Worm (Caenorhabditis elegans) whole organism, L2 larva: ENCODE data around the gene sshk-1.

Experiments used
- C34F6.9 ChIP-seq: fragments of 150-350 bp; optimal IDR thresholded peaks from 2 replicates; lab custom pipeline; 2014; ENCODE audit warnings: missing biosample characterization, missing genetic modification characterization
- F13H6.1 ChIP-seq: sonication (generic microtip); optimal IDR thresholded peaks from 2 replicates; lab custom pipeline; 2016; ENCODE audit warnings: missing genetic modification characterization, missing compliant biosample characterization
- R02D3.7 ChIP-seq: fragments of 150-350 bp; optimal IDR thresholded peaks from 2 replicates; lab custom pipeline; 2014; ENCODE audit warnings: missing biosample characterization, missing genetic modification characterization
- ZK546.5 ChIP-seq: sonication (generic microtip); optimal IDR thresholded peaks from 2 replicates; lab custom pipeline; 2017; ENCODE audit warnings: missing biosample characterization, missing genetic modification characterization
- alr-1 ChIP-seq: fragments of 150-350 bp; optimal IDR thresholded peaks from 2 replicates; lab custom pipeline; 2014; ENCODE audit warnings: missing biosample characterization, missing genetic modification characterization
- aly-2 ChIP-seq: fragments of 150-350 bp; optimal IDR thresholded peaks from 2 replicates; lab custom pipeline; 2014; ENCODE audit warnings: missing biosample characterization, missing genetic modification characterization
- ama-1 ChIP-seq: fragments of 150-350 bp; optimal IDR thresholded peaks from 2 replicates; lab custom pipeline; 2018; ENCODE audit warnings: inconsistent platforms
- blmp-1 ChIP-seq: sonication (generic microtip); optimal IDR thresholded peaks from 2 replicates; lab custom pipeline; 2017; ENCODE audit warnings: missing genetic modification characterization, mild to moderate bottlenecking, missing compliant biosample characterization, antibody characterized with exemption, moderate library complexity; ENCODE audit not compliant: insufficient read depth
- ceh-82 ChIP-seq: fragments of 150-350 bp; optimal IDR thresholded peaks from 2 replicates; lab custom pipeline; 2014; ENCODE audit warnings: missing biosample characterization, missing genetic modification characterization
- crh-2 ChIP-seq: sonication (generic microtip); optimal IDR thresholded peaks from 2 replicates; lab custom pipeline; 2017; ENCODE audit warnings: missing biosample characterization, missing genetic modification characterization
- dmd-4 ChIP-seq: sonication (generic microtip); optimal IDR thresholded peaks from 2 replicates; lab custom pipeline; 2017; ENCODE audit warnings: missing biosample characterization, missing genetic modification characterization
- fos-1 ChIP-seq: fragments of 150-350 bp; optimal IDR thresholded peaks from 2 replicates; lab custom pipeline; 2014; ENCODE audit warnings: missing biosample characterization, missing genetic modification characterization
- gmeb-1 ChIP-seq: fragments of 150-350 bp; optimal IDR thresholded peaks from 2 replicates; lab custom pipeline; 2014; ENCODE audit warnings: missing biosample characterization, missing genetic modification characterization
- lin-13 ChIP-seq: fragments of 150-350 bp; optimal IDR thresholded peaks from 2 replicates; lab custom pipeline; 2014; ENCODE audit warnings: missing biosample characterization, missing genetic modification reagents, missing genetic modification characterization
- lin-39 ChIP-seq: fragments of 150-350 bp; optimal IDR thresholded peaks from 2 replicates; lab custom pipeline; 2014; ENCODE audit warnings: missing biosample characterization, missing genetic modification reagents, missing genetic modification characterization
- lsy-2 ChIP-seq, 2 experiments: fragments of 150-350 bp in 1 of 2; sonication (generic microtip) in 1 of 2; optimal IDR thresholded peaks; 2 replicates each; lab custom pipeline; 2014 to 2017; ENCODE audit warnings: missing biosample characterization in 2 of 2, missing genetic modification characterization in 2 of 2
- mbf-1 ChIP-seq: sonication (generic microtip); optimal IDR thresholded peaks from 2 replicates; lab custom pipeline; 2017; ENCODE audit warnings: missing biosample characterization, missing genetic modification characterization
- nhr-11 ChIP-seq: fragments of 150-350 bp; optimal IDR thresholded peaks from 2 replicates; lab custom pipeline; 2014; ENCODE audit warnings: missing biosample characterization, missing genetic modification characterization
- nhr-12 ChIP-seq: fragments of 150-350 bp; optimal IDR thresholded peaks from 2 replicates; lab custom pipeline; 2014; ENCODE audit warnings: missing biosample characterization, missing genetic modification characterization
- nhr-129 ChIP-seq: fragments of 150-350 bp; optimal IDR thresholded peaks from 2 replicates; lab custom pipeline; 2014; ENCODE audit warnings: missing biosample characterization, missing genetic modification characterization
- nhr-21 ChIP-seq: fragments of 150-350 bp; optimal IDR thresholded peaks from 2 replicates; lab custom pipeline; 2014; ENCODE audit warnings: missing biosample characterization, missing genetic modification characterization
- nhr-237 ChIP-seq: fragments of 150-350 bp; optimal IDR thresholded peaks from 2 replicates; lab custom pipeline; 2014; ENCODE audit warnings: missing biosample characterization, missing genetic modification characterization
- skn-1 ChIP-seq: sonication (generic microtip); optimal IDR thresholded peaks from 2 replicates; lab custom pipeline; 2017; ENCODE audit warnings: missing biosample characterization, missing genetic modification characterization
- sma-3 ChIP-seq: sonication (generic microtip); optimal IDR thresholded peaks from 2 replicates; lab custom pipeline; 2016; ENCODE audit warnings: missing genetic modification reagents, missing genetic modification characterization, missing compliant biosample characterization
- sma-9 ChIP-seq, 2 experiments: fragments of 150-350 bp in 1 of 2; sonication (generic microtip) in 1 of 2; optimal IDR thresholded peaks; 2 replicates each; lab custom pipeline; 2014 to 2016; ENCODE audit warnings: missing genetic modification characterization in 2 of 2, mild to moderate bottlenecking in 1 of 2, missing biosample characterization in 1 of 2, missing compliant biosample characterization in 1 of 2, missing genetic modification reagents in 1 of 2, moderate library complexity in 1 of 2
- snpc-4 ChIP-seq: fragments of 150-350 bp; optimal IDR thresholded peaks from 2 replicates; lab custom pipeline; 2014; ENCODE audit warnings: missing biosample characterization, missing genetic modification characterization
- unc-55 ChIP-seq: fragments of 150-350 bp; sonication (generic microtip); optimal IDR thresholded peaks from 3 replicates; lab custom pipeline; 2014; ENCODE audit warnings: missing biosample characterization, missing genetic modification reagents, missing genetic modification characterization
- unc-62 ChIP-seq: fragments of 150-350 bp; optimal IDR thresholded peaks from 2 replicates; lab custom pipeline; 2014; ENCODE audit warnings: missing biosample characterization, missing genetic modification reagents, missing genetic modification characterization
- zag-1 ChIP-seq: fragments of 150-350 bp; optimal IDR thresholded peaks from 2 replicates; lab custom pipeline; 2014; ENCODE audit warnings: missing biosample characterization, missing genetic modification characterization
- ztf-11 ChIP-seq: sonication (generic microtip); optimal IDR thresholded peaks from 2 replicates; lab custom pipeline; 2017; ENCODE audit warnings: missing biosample characterization, missing genetic modification characterization
- ztf-4 ChIP-seq: fragments of 150-350 bp; optimal IDR thresholded peaks from 2 replicates; lab custom pipeline; 2014; ENCODE audit warnings: missing biosample characterization, missing genetic modification characterization

Gene sshk-1

DNA sequence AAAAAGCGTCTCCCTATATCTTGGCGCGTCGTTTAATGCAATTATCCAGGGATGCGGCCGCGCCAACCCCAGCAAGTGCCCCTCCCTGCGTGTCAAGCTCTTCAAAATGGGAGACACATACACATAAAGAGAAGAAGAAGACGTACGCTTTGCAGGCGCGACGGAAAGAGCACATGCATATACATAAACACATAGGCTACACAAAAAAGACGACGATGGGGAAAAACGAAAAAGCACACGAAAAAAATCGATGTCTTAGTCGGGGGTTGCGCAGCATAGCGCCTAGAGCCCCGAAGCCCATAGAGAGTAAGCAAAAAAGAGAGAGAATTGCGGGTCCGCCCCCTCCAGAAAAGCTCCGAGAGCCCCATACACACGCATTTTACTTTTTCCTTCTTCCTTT lies 26.8 kb upstream of the sshk-1 start, which contains the start of gene tpan-1 (continued):
- TF ChIP-seq gmeb-1 (no peak), alr-1 (no peak), dmd-4 (tag; lab: Kevin White, UChicago) (no peak), nhr-21 (tag; lab: Kevin White, UChicago) (no peak), ztf-4 (no peak), ama-1 (lab: Kevin White, UChicago) (no peak), skn-1 (no peak), sma-3 (no peak), nhr-12 (tag; lab: Kevin White, UChicago) (no peak), C34F6.9 (tag; lab: Kevin White, UChicago) (peak; percentile 75), nhr-129 (tag; lab: Kevin White, UChicago) (peak; percentile 64), aly-2 (tag; lab: Kevin White, UChicago) (no peak), lin-39 (tag; lab: Kevin White, UChicago) (no peak), blmp-1 (tag; lab: Kevin White, UChicago) (no peak), R02D3.7 (tag; lab: Kevin White, UChicago) (no peak), nhr-237 (tag; lab: Kevin White, UChicago) (no peak)
- TF ChIP-seq, all 48 proteins: peak for 14

- peak; percentile 73 for TF ChIP-seq snpc-4 (tag; lab: Kevin White, UChicago)
- TF ChIP-seq zag-1, result no peak
These were observed 25.9 kb upstream of the sshk-1 start, which contains the start of gene Y44A6D.1 for ce11 chrV:20790011-20790410. Gene Y44A6D.1 (minus strand): TSS chrV:20790033.

- TF ChIP-seq mbf-1 (tag; lab: Kevin White, UChicago) (peak; percentile 9), gmeb-1 (no peak)
These were observed 25.3 kb upstream of the sshk-1 start for ce11 chrV:20790616-20791015.

DNA sequence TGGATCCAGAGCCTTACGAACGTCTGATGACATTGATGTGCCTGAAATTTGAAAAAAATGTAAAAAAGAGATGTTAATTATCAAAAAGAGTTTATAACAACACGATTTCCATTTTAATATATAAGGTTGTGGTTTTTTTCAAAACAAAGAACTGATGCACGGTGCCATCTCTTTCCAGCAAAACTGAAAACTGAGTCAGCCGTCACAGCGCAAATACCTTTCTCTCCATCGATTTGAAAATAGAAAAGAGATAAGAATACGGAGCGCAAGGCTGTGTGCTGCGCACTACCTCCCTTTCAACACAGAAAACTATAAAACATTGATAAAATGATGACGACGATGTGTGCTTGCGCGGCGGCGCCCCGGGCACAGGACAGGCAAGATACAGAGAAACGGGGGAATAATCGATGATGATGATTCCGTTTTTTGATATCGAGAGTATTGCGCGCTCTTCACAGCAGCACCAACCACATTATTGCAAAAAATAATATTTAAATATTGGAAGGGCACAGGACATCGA lies 23.5 kb upstream of the sshk-1 start, which contains the start of gene Y44A6D.3:
Gene Y44A6D.3, minus strand, starts transcription at position 51 of the 520 bp plus-strand sequence.
- TF ChIP-seq sma-9 (GFP tag; optimal IDR thresholded peaks at IDR 0.05; lab: Kevin White, UChicago) (peak; percentile 2), sma-9 (tag; optimal IDR thresholded peaks at IDR 0.05; lab: Kevin White, UChicago) (no peak), ztf-11 (tag; lab: Kevin White, UChicago) (no peak), nhr-11 (tag; lab: Kevin White, UChicago) (no peak), aly-2 (tag; lab: Kevin White, UChicago) (no peak), nhr-237 (tag; lab: Kevin White, UChicago) (no peak), unc-62 (GFP tag; lab: Kevin White, UChicago) (no peak), crh-2 (tag; lab: Kevin White, UChicago) (no peak), fos-1 (tag; lab: Kevin White, UChicago) (peak; percentile 52), nhr-21 (tag; lab: Kevin White, UChicago) (no peak), ZK546.5 (tag; lab: Kevin White, UChicago) (no peak)

- TF ChIP-seq nhr-11 (tag; lab: Kevin White, UChicago) (no peak), unc-55 (GFP tag; lab: Kevin White, UChicago) (peak; percentile 14), nhr-129 (tag; lab: Kevin White, UChicago) (peak; percentile 62), lsy-2 (tag; optimal IDR thresholded peaks at IDR 0.05; lab: Kevin White, UChicago) (no peak), lin-13 (no peak), gmeb-1 (no peak), C34F6.9 (tag; lab: Kevin White, UChicago) (peak; percentile 65), sma-9 (GFP tag; optimal IDR thresholded peaks at IDR 0.05; lab: Kevin White, UChicago) (peak; percentile 5), sma-9 (tag; optimal IDR thresholded peaks at IDR 0.05; lab: Kevin White, UChicago) (no peak), F13H6.1 (tag; lab: Kevin White, UChicago) (peak; percentile 55), fos-1 (tag; lab: Kevin White, UChicago) (peak; percentile 15)
These were observed 22.2 kb upstream of the sshk-1 start for ce11 chrV:20793761-20794160.

DNA sequence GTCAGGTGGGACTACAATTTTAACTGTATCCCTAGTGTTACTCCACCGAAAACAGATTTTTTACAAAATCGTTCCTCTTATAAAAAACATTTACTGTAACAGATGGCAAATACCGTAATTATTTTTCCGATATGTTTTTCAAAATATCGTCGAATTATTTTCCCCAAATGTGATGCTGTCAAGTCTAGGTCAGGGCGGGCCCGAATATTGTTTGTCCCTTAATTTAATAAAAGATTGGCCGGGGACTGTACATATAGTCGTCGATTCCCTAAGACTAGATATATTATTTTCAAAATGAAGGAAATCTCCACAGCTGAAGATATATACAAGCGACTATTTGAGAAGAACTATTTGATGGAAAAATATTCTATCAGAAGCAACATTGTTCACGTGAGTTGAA lies 18.0 kb upstream of the sshk-1 start, which contains the start of gene sdf-9:
Gene sdf-9, plus strand, starts transcription at position 301 of the 400 bp plus-strand sequence.
- TF ChIP-seq R02D3.7 (tag; lab: Kevin White, UChicago), result no peak
- no peak for TF ChIP-seq ceh-82 (tag; lab: Kevin White, UChicago)
- TF ChIP-seq crh-2 (tag; lab: Kevin White, UChicago), result no peak
- no peak for TF ChIP-seq nhr-12 (tag; lab: Kevin White, UChicago)
